Fruit fly (Drosophila melanogaster): ENCODE measurements around the gene CG7194.

CG7194 gene

dm6 chr3L:8340264-8341095, 36.6 kb upstream of the CG7194 start, which contains the start of the genes Prim1 and CG7083:
Prim1 (plus strand) TSS chr3L:8340314.
CG7083 (plus strand) TSS chr3L:8340785.
- TF ChIP-seq CG6683 (GFP tag; optimal IDR thresholded peaks at IDR 0.05) (no peak), Poxn (GFP tag; IDR thresholded peaks at IDR 0.05) (no peak), cwo (GFP tag; optimal IDR thresholded peaks at IDR 0.05) (peak; percentile 21), cg (GFP tag; optimal IDR thresholded peaks at IDR 0.05) (no peak), Hmx (GFP tag; optimal IDR thresholded peaks at IDR 0.05) (no peak), hkb (optimal IDR thresholded peaks at IDR 0.05) (peak; percentile 17), hkb (GFP tag; IDR thresholded peaks at IDR 0.05) (0 out of 2 replicates have a peak, but pooled peaks have one; percentile 21), CG9797 (GFP tag; optimal IDR thresholded peaks at IDR 0.05) (peak; percentile 19), bcd (GFP tag; optimal IDR thresholded peaks at IDR 0.05) (peak; percentile 26), fd96Cb (tag; optimal IDR thresholded peaks at IDR 0.05) (no peak), CG13424 (tag; optimal IDR thresholded peaks at IDR 0.05) (peak; percentile 61), CG14441 (GFP tag; IDR thresholded peaks at IDR 0.05) (no peak), Nf-YC (tag; optimal IDR thresholded peaks at IDR 0.05) (peak; percentile 47), nerfin-1 (tag; optimal IDR thresholded peaks at IDR 0.05) (peak; percentile 46), CG12104 (GFP tag; optimal IDR thresholded peaks at IDR 0.05) (peak; percentile 3), Mad (GFP tag; optimal IDR thresholded peaks at IDR 0.05) (peak; percentile 53), sisA (GFP tag; IDR thresholded peaks at IDR 0.05) (0 out of 2 replicates have a peak, but pooled peaks have one; percentile 22), CG17829 (tag; optimal IDR thresholded peaks at IDR 0.05) (peak; percentile 59), gt (GFP tag; IDR thresholded peaks at IDR 0.05) (no peak), CG4328 (GFP tag; optimal IDR thresholded peaks at IDR 0.05) (no peak), pnt (GFP tag; optimal IDR thresholded peaks at IDR 0.05) (peak; percentile 33), btn (GFP tag; optimal IDR thresholded peaks at IDR 0.05) (no peak), CG7928 (GFP tag; optimal IDR thresholded peaks at IDR 0.05) (peak; percentile 10), CG5245 (GFP tag; optimal IDR thresholded peaks at IDR 0.05) (peak; percentile 10), fd64A (GFP tag; optimal IDR thresholded peaks at IDR 0.05) (no peak), CG6854 (GFP tag; optimal IDR thresholded peaks at IDR 0.05) (no peak), dysf (GFP tag; IDR thresholded peaks at IDR 0.05) (no peak), gcm2 (GFP tag; optimal IDR thresholded peaks at IDR 0.05) (no peak), Hr78 (GFP tag; optimal IDR thresholded peaks at IDR 0.05) (no peak), HHEX (GFP tag; optimal IDR thresholded peaks at IDR 0.05) (peak; percentile 20), tgo (GFP tag; IDR thresholded peaks at IDR 0.05) (peak; percentile 30; the same call in 1 of the 3 replicates), al (GFP tag; IDR thresholded peaks at IDR 0.05) (0 out of 2 replicates have a peak, but pooled peaks have one; percentile 35), croc (GFP tag; conservative IDR thresholded peaks at IDR 0.05) (no peak), so (GFP tag; IDR thresholded peaks at IDR 0.05) (no peak), Dbx (GFP tag; IDR thresholded peaks at IDR 0.05) (0 out of 3 replicates have a peak, but pooled peaks have one; percentile 43), CG15514 (GFP tag; optimal IDR thresholded peaks at IDR 0.05) (peak; percentile 67), odd (GFP tag; optimal IDR thresholded peaks at IDR 0.05) (no peak), Six4 (GFP tag; optimal IDR thresholded peaks at IDR 0.05) (peak; percentile 46), trem (tag; optimal IDR thresholded peaks at IDR 0.05) (peak; percentile 63), psq (GFP tag; optimal IDR thresholded peaks at IDR 0.05) (peak; percentile 14), tin (GFP tag; optimal IDR thresholded peaks at IDR 0.05) (peak; percentile 65), Kr (GFP tag; optimal IDR thresholded peaks at IDR 0.05) (no peak), CG3838 (GFP tag; optimal IDR thresholded peaks at IDR 0.05) (no peak), pros (GFP tag; optimal IDR thresholded peaks at IDR 0.05) (no peak), CG14014 (GFP tag; IDR thresholded peaks at IDR 0.05) (no peak), CG9876 (GFP tag; optimal IDR thresholded peaks at IDR 0.05) (peak; percentile 18), Pdp1 (GFP tag; optimal IDR thresholded peaks at IDR 0.05) (peak; percentile 57 to 90), CG30020 (tag; optimal IDR thresholded peaks at IDR 0.05) (peak; percentile 35), H15 (GFP tag; IDR thresholded peaks at IDR 0.05) (no peak)

Measured in whole organism, embryonic.